Worm (Caenorhabditis elegans): ENCODE measurements around the gene csp-2.

DNA sequence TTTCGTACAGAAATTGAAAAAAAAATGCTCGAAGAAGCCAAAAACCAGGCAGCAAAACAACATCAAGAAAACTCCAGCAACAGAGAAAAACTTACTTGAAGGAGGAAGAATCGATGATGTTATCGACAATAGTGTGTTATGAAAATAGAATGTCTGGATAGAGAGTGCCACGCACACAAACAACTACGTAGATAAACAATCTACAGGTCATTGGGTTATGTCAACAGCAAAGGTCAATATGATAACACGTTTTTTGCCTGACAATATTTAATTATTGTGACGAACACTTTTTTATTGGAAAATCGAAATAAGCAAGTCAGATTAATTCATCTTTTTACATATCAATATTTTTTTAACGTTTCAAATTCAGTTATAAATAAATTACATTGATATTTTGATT, 28.1 kb upstream of the csp-2 start, which contains the start of gene sams-5:
- TF ChIP-seq unc-62 (GFP tag; optimal IDR thresholded peaks at IDR 0.05) (no peak), unc-39 (tag; optimal IDR thresholded peaks at IDR 0.05) (no peak), sptf-1 (tag; optimal IDR thresholded peaks at IDR 0.05) (no peak), unc-120 (tag; optimal IDR thresholded peaks at IDR 0.05; ENCODE audit: poor library complexity, severe bottlenecking) (no peak), lin-13 (tag; optimal IDR thresholded peaks at IDR 0.05) (no peak)
